Fruit fly (Drosophila melanogaster): Measurements from ENCODE around the gene Svip.

Gene Svip

DNA sequence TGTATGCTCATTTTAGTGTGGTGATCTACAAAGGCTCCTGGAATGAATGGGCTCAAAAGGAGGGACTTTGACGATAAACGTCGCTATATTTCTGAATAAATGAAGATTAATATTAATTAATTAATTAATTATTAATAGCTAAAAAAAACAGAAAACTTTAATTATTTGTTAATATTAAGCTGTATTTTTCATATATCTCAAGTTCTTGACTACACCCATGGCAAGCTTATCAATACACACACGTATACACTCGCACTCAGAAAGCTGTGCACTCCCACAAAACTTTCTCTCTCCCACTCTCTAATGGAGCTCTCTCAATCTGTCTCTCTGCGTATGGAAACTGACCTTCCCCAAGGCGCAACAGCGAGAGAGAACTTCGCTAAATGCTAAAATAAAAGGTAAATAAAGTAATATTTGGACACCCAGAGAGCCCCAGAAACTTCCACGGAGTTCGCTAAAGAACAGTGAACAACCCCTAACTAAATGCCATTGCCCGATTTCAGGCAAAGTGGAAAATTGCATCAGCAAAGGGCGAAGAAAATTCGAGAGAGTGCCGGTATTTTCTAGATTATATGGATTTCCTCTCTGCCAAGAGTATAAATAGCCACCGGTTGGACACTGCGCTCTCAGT is 14.7 kb downstream of the Svip start (continued):
- TF ChIP-seq pfk (GFP tag; optimal IDR thresholded peaks at IDR 0.05) (no peak), HmgD (GFP tag; optimal IDR thresholded peaks at IDR 0.05) (no peak), CG2202 (tag; optimal IDR thresholded peaks at IDR 0.05) (peak; percentile 1), scrt (GFP tag; optimal IDR thresholded peaks at IDR 0.05) (peak; percentile 94), jigr1 (GFP tag; IDR thresholded peaks at IDR 0.05) (no peak), CG9437 (GFP tag; optimal IDR thresholded peaks at IDR 0.05) (peak; percentile 22), lov (optimal IDR thresholded peaks at IDR 0.05) (no peak), lov (GFP tag; IDR thresholded peaks at IDR 0.05) (peak; percentile 46; the same call in 1 of the 3 replicates), CG18619 (GFP tag; optimal IDR thresholded peaks at IDR 0.05) (peak; percentile 48), sima (GFP tag; optimal IDR thresholded peaks at IDR 0.05) (no peak), CG11398 (GFP tag; optimal IDR thresholded peaks at IDR 0.05) (no peak), Xbp1 (GFP tag; optimal IDR thresholded peaks at IDR 0.05) (peak; percentile 73), pho (GFP tag; optimal IDR thresholded peaks at IDR 0.05) (no peak), pzg (GFP tag; optimal IDR thresholded peaks at IDR 0.05) (no peak), kah (GFP tag; optimal IDR thresholded peaks at IDR 0.05) (no peak), CG2116 (GFP tag; optimal IDR thresholded peaks at IDR 0.05) (no peak), CG3847 (GFP tag; IDR thresholded peaks at IDR 0.05) (0 out of 2 replicates have a peak, but pooled peaks have one; percentile 20), CG43689 (GFP tag; IDR thresholded peaks at IDR 0.05) (no peak), CG15073 (GFP tag; optimal IDR thresholded peaks at IDR 0.05) (no peak), ftz-f1 (GFP tag; optimal IDR thresholded peaks at IDR 0.05) (no peak), Kr (GFP tag; optimal IDR thresholded peaks at IDR 0.05) (no peak), amos (GFP tag; IDR thresholded peaks at IDR 0.05; ENCODE audit: partially characterized antibody) (no peak), CG7839 (tag; optimal IDR thresholded peaks at IDR 0.05) (peak; percentile 75), her (GFP tag; optimal IDR thresholded peaks at IDR 0.05) (no peak), cas (GFP tag; IDR thresholded peaks at IDR 0.05) (no peak; the same call in 1 of the 2 replicates), insv (GFP tag; optimal IDR thresholded peaks at IDR 0.05) (no peak), CG17829 (tag; optimal IDR thresholded peaks at IDR 0.05) (peak; percentile 67), odd (GFP tag; optimal IDR thresholded peaks at IDR 0.05) (peak; percentile 69), fd64A (GFP tag; optimal IDR thresholded peaks at IDR 0.05) (no peak), Abd-B (GFP tag; optimal IDR thresholded peaks at IDR 0.05) (no peak), sr (GFP tag; IDR thresholded peaks at IDR 0.05) (peak; percentile 23; the same call in 1 of the 3 replicates), CG13123 (GFP tag; optimal IDR thresholded peaks at IDR 0.05) (no peak), psq (GFP tag; optimal IDR thresholded peaks at IDR 0.05) (peak; percentile 9), twi (tag; optimal IDR thresholded peaks at IDR 0.05) (no peak), CG17612 (GFP tag; IDR thresholded peaks at IDR 0.05) (0 out of 2 replicates have a peak, but pooled peaks have one; percentile 24), CG7786 (GFP tag; optimal IDR thresholded peaks at IDR 0.05) (no peak), CG12391 (tag; optimal IDR thresholded peaks at IDR 0.05) (peak; percentile 73), CG12769 (tag; optimal IDR thresholded peaks at IDR 0.05) (no peak), tx (GFP tag; optimal IDR thresholded peaks at IDR 0.05) (no peak), Rx (GFP tag; IDR thresholded peaks at IDR 0.05) (0 out of 2 replicates have a peak, but pooled peaks have one; percentile 7), Elba2 (GFP tag; optimal IDR thresholded peaks at IDR 0.05) (no peak), MTF-1 (GFP tag; optimal IDR thresholded peaks at IDR 0.05; ENCODE audit: borderline replicate concordance) (peak; percentile 49), tll (GFP tag; optimal IDR thresholded peaks at IDR 0.05) (no peak), CG1602 (GFP tag; optimal IDR thresholded peaks at IDR 0.05) (peak; percentile 28), usp (GFP tag; optimal IDR thresholded peaks at IDR 0.05) (no peak), az2 (GFP tag; optimal IDR thresholded peaks at IDR 0.05) (peak; percentile 66), zfh1 (GFP tag; IDR thresholded peaks at IDR 0.05) (peak; percentile 77), Ssrp (tag; optimal IDR thresholded peaks at IDR 0.05) (peak; percentile 54), stwl (tag; optimal IDR thresholded peaks at IDR 0.05) (no peak), grn (GFP tag; optimal IDR thresholded peaks at IDR 0.05) (no peak)
